Fruit fly (Drosophila melanogaster): ENCODE results near the gene CG11975.

The CG11975 gene

DNA sequence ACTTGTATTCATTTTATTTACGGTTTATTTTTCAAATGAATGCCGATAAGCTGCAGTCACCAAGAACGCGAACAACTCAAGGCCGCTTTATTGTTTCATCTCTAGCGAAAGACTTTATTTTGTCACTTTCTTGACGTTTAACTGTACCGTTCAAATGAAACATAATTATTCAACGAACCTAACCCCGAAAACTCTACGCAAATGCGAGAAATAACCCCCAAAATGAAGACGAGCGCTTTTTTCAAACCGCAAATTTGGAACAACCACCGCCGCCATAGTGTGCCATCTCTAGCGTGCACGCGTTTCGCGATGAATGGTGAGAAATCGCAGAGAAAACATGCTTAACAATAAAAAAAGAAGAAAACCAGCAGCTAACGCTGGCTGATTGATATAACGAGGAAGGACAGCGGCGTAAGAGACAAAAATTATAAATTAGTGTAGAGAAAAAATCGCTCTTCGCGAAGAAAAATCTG is 8.4 kb upstream of the CG11975 start, which contains the start of gene CG11970:
Gene CG11970 (plus strand): TSS at position 117 of the 473 bp plus-strand sequence.
- TF ChIP-seq noc (tag; optimal IDR thresholded peaks at IDR 0.05) = no peak

DNA sequence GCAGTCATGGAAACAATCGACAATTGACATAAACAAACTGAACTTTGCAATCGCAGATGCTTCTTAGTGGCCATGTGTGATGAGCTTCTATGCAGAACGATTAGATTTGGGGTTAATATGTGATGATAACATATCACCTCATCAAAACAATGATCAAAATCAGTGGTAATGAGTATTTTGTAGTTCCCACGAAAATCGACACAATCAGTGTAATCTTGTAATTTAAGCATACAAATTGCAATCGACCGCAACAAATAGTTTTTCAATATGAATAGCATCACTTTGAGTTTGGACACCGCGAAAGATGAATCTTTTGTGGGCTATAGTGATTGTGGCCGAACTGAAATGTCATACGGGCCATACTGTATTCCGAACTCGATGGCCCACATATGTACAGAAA is 4.3 kb downstream of the CG11975 start, which contains the start of gene CG11977:
Gene CG11977 (plus strand): TSS at position 301 of the 400 bp plus-strand sequence.
- no peak for TF ChIP-seq noc (tag; optimal IDR thresholded peaks at IDR 0.05)

DNA sequence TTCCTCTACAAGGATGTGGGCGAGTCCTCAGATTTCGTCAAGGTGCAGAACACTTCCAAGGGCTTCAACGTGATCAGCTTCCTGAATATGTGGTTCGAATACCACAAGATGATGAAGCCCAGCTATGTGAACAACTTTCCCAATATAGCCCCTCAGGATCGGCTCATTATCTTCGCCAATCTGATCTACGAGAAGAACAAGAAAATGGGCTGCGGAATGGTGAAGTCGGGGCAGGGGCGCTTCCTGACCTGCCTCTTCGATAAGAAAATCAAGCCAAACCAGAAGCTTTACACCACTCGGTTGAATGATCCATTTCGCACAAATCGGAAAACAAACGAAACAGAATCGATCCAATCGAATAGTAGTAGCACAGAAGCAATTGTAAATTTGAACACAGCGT is 5.2 kb downstream of the CG11975 start:
- no peak for TF ChIP-seq noc (tag; optimal IDR thresholded peaks at IDR 0.05)

DNA sequence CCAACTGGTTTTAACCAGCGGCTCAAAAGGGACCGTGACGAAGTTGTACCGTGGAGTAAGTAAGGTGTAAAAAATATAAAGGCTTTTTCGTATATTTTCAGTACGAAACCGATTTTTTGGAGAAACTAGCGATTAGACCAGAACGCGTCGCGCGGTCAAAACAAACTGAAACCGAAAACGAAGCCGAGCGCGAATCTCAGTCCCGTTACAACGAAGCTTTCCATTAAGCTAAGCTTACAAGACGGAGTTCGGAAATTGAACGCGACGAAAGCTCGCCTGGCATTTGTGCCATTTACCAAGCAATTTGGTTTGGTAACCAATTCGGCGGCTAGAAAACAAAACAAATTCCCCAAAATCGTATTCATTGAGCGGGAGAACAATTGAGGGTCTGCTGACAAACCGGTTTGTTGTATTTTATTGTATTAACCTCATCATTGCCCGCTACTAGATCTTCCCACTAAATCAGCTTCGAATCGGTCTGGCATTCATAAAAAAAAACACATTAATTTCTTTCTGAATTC is 8.7 kb downstream of the CG11975 start:
- no peak for TF ChIP-seq noc (tag; optimal IDR thresholded peaks at IDR 0.05)

DNA sequence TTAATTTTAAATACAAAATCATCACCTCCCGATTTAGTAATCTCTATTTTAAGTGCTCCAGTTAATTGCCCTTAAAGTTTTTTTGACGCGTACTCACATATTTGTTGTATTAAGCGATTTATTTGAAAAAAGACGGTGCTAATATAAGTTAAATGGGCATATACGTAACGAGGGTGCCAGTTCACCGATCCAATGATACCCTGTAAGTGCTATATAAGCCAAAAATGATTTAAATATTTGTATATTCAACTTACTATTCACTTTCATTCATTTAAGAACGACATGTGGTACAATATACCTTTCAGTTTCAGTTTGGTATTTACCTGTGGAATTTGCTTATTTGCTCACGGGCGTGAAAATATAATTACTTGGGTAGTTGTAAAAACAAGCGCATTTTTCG is 9.5 kb downstream of the CG11975 start:
- no peak for TF ChIP-seq noc (tag; optimal IDR thresholded peaks at IDR 0.05)

DNA sequence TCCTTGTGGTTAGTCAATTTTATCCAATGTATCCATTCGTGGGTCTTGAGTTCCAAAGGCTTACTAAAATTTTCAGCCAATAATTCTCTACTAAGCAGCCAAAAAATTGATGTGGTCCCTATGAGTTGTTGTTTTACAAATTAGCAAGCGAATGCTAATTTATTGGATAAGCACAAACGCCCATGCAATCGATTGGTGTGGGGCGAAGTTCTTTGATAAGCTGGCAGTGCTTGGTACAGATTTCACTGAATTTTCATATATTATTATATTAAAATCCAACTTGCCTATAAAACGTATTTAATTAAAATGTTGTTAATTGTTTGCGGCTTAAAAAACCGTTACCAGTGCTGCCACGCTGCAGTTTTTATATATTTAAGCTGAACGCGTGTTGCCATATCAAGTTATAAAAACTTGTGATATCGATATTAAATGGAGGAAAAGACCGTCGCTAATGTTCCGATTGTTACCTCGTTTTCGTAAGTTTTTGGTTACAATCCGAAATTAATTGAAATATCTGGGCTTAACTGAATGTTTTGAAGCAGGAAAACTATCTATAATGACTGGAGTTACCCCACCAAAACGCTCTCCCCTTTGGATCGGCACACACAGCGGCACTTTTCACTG is 10.7 kb downstream of the CG11975 start, which contains the start of the genes CG31100 and CG11980:
Gene CG31100 (minus strand): TSS at position 51 of the 624 bp plus-strand sequence.
Gene CG11980 (plus strand): TSS at position 418 of the 624 bp plus-strand sequence.
- no peak for TF ChIP-seq noc (tag; optimal IDR thresholded peaks at IDR 0.05)

DNA sequence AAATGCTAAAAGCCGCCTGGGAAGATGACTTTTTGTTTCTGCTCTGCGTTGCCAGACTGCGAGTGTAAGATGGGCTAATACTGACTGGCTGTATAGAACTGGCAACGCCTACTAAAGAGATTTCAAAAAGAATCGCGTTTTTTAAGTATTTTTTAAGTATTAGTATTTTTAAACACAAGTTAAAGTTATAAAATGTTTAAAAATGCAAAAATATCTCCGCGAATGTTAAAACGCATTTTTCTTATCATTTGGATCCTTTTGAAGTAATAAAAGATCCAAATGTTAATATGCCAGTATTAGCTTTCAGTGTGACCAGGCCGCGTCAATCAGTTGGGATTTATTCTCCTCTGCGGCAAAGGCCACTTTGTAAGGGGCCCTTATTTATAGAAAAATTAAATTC is 13.1 kb downstream of the CG11975 start, which contains the start of the genes Prosbeta3 and Iru:
Gene Prosbeta3 (minus strand): TSS at position 98 of the 400 bp plus-strand sequence.
Gene Iru (plus strand): TSS at position 328 of the 400 bp plus-strand sequence.
- TF ChIP-seq noc (tag; optimal IDR thresholded peaks at IDR 0.05) = no peak

DNA sequence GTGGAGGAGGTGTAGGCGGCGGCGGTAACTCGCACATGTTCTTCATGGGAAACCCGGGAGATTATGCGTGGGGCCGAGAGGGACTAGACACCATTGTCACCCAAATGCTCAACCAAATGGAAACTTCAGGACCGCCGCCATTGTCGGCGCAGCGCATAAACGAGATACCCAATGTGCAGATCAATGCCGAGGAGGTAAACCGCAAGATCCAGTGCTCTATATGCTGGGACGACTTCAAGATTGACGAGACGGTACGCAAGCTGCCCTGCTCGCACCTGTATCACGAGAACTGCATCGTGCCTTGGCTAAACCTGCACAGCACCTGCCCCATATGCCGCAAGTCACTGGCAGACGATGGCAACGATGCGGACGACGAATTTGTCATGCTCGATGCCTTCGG is 14.2 kb downstream of the CG11975 start:
- TF ChIP-seq noc (tag; optimal IDR thresholded peaks at IDR 0.05) = no peak

DNA sequence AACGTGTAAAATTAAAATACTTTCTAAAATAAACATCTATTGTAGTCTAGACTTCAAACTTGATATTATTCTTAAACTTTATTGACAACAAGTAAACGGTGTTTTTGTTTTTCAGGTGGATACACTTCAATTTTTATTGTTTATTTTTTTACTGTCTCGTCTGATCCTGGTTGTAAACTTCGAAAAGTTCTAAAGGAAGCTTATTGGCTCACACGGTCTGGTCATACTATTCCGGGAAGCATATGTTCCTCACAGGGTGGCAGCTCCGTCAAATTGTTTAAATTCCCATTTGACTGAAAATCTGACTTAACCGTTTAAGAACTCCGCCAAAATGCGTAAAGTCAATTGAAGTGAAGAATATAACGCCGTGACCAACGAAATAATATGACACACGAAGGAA is 15.1 kb downstream of the CG11975 start, which contains the start of gene CG11983:
Gene CG11983 (plus strand): TSS at position 120 of the 400 bp plus-strand sequence.
- no peak for TF ChIP-seq noc (tag; optimal IDR thresholded peaks at IDR 0.05)

DNA sequence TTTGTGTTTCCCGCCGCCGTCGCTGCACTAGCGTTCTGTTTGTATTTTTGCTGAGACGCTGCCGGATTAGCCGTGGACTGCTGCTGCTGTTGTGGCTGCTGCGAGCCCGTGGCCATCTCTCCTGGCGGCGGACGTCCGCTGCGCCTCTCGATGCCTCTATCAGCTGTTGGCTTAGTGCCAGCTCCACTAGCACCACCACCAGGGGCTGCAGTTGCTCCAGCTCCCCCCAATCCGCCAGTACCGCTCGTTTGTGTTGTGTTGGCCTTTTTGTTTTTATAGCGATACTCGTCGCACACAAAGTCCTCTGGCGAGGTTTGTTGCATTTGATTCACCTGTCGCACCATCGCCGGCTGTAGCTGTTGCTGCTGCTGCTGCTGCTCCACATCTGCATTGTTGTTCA is 17.6 kb downstream of the CG11975 start:
- no peak for TF ChIP-seq noc (tag; optimal IDR thresholded peaks at IDR 0.05)

DNA sequence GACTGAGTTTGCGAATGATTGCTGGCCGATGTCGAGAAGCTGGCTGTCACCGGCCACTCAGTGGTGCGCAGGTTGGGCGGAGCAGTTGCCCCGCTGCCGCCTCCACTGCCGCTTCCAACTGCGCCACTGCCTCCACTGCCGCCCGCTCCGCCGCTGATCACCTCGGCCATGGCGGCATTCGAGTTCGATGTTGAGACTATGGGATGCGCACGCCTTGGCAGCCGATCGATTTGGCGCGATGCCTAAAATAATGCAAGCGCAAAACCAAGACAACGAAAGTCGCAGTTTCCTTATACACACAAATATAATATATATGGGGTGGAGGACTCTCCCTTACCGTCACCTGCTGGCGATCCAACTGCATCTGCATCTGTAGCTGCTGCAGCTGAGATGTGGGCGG is 18.7 kb downstream of the CG11975 start:
- TF ChIP-seq noc (tag; optimal IDR thresholded peaks at IDR 0.05) = no peak

DNA sequence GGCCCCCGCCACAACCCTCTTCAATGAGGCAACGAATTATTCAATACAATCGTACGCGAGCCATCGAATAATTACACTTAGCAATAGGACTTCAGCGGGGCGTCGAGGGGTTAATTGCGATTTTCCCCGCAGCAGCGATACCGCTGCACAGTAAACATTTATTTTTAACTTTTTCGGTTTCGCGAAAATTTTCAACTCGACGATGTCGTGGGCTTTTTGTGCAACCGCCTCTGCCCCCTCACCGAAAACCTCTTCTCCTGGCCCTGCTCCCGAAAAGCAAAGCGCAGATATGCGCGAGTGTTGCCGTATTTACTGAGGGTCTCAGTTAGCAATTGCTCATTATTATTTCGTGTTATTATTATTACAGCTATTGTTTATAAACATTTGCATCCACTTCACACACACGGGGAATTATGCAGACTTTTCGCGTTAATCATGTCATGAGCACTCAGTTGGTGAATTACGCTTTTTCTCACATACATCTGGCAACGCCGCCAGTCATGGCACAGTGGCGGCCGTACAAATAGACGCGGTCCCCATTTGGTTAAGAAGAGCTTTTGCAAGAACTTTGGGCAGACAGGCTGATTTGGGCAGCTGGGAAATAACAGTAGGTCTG is 20.8 kb downstream of the CG11975 start:
- TF ChIP-seq noc (tag; optimal IDR thresholded peaks at IDR 0.05) = peak; percentile 75

DNA sequence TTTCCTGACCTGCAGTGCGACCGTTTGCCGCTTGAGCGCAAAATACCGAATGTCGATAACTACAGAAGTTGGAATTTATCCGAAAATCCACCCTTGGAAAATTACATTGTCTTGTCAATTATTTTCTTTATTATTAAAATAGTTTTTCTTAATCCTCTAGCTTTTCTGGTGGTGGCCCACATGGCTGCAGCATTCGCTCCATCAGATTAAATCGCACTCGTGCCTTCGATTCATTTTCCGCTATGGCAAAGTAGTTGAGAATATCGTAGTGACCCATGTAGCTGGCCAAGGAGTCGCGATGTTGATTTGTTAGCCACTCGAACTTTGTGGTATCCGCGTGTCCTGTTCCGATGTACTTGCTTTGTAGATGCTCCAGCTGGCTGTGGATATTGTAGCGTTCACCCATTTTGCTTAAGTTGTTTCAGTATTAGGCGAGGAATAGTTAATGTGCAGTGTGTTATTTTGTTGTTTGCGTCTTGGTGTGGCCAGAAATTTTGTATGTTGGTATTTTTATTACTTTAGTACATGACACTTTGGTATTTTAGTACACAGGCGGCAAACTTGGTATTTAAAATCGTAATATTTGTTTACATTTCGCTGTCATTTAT is 21.9 kb downstream of the CG11975 start, which contains the start of the genes Kcmf1, Sf3b5 and CG11986:
Gene Kcmf1 (minus strand): TSS at position 51 of the 608 bp plus-strand sequence.
Gene Sf3b5 (minus strand): TSS at position 483 of the 608 bp plus-strand sequence.
Gene CG11986 (plus strand): TSS at position 588 of the 608 bp plus-strand sequence.
- TF ChIP-seq noc (tag; optimal IDR thresholded peaks at IDR 0.05) = no peak

DNA sequence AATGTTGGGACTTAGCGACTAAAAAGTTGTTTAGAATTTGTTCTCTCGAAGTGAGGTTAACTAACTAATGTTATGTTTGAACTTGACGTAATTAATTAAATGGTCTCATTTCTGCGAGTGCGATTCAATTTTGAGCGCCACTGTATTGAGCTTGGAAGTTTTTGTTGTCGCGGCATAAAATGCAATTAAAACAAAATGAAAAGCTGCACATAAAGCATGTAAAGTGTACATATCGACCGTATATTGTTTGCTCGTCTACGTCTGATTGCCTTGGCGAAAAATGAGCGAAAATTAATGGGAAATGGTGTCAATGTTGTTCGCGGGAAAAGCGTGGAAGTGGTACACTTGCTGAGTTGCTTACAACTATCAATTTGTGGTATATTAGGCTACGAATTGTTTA is 23.8 kb downstream of the CG11975 start:
- TF ChIP-seq noc (tag; optimal IDR thresholded peaks at IDR 0.05) = no peak

DNA sequence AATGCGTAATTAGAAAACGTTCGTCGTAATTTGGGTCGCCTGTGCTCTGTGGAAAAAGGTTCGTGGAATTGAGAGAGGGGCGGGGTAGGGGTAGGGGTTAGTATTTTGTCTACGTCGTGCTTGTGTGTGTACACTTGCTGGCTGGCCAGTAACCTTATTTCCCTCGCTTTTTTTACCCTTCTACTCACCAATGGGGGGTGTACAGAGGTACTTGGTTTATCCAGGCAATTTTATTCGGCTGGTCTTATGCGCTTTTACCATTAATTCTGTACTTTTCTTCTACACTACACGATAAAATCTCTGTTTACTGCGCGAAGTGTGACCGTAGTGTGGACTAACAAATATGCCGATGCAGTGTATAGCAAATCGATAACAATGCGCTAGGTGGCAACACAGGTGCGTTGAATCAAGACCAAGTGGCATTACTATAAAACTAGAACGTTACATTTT is 26.7 kb downstream of the CG11975 start, which contains the start of gene tgo:
Gene tgo (minus strand): TSS at position 334 of the 450 bp plus-strand sequence.
- TF ChIP-seq noc (tag; optimal IDR thresholded peaks at IDR 0.05) = peak; percentile 41

DNA sequence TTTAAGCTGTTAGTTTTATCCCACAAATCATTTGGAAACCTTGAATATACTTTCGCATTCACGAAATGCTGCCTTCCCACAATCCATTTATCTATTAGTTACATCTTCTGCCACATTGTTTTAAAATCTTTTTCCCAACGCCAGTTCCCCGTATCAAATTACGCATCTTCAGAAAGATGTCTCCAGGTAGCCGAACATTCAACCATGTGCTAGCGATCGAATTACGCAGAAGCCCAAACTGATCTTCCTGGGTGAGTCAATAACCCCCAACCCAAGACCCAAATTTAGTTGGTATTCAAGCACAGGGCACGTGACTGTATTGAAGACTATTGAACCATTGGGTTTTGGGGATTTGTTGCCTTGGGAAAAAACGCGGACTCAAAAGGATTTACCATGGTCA is 30.9 kb downstream of the CG11975 start:
- TF ChIP-seq noc (tag; optimal IDR thresholded peaks at IDR 0.05) = no peak

Measured in whole organism, larva.